Fruit fly (Drosophila melanogaster) whole organism, embryonic: Measurements from ENCODE around the gene CG43138.

Source experiments
- Atf6 ChIP-seq: fragments of 200-800 bp; sonication (Bioruptor generic); IDR thresholded peaks from 2 replicates; pipeline ENCODE4 v1.3.6; 2022; ENCODE audit warnings: missing biosample characterization, missing genetic modification characterization
- B-H1 ChIP-seq: fragments of 200-800 bp; sonication (Bioruptor generic); IDR thresholded peaks from 3 replicates; pipeline ENCODE4 v1.3.6; 2022; ENCODE audit warnings: missing biosample characterization, missing genetic modification characterization
- BEAF-32 ChIP-seq: fragments of 200-800 bp; sonication (Bioruptor generic); optimal IDR thresholded peaks from 3 replicates; lab custom pipeline; 2017; ENCODE audit warnings: missing biosample characterization, missing genetic modification characterization, mild to moderate bottlenecking, moderate library complexity, missing genetic modification reagents
- CG10366 ChIP-seq: fragments of 200-800 bp; sonication (Bioruptor generic); IDR thresholded peaks from 2 replicates; pipeline ENCODE4 v1.3.6; 2022; ENCODE audit warnings: missing biosample characterization, missing genetic modification characterization
- CG10565 ChIP-seq: fragments of 200-800 bp; sonication (Bioruptor generic); optimal IDR thresholded peaks from 3 replicates; lab custom pipeline; 2016; ENCODE audit warnings: missing biosample characterization, mild to moderate bottlenecking, missing genetic modification characterization
- CG12071 ChIP-seq: fragments of 200-800 bp; sonication (Bioruptor generic); optimal IDR thresholded peaks from 3 replicates; lab custom pipeline; 2018; ENCODE audit warnings: missing biosample characterization, mild to moderate bottlenecking, missing genetic modification characterization
- CG12659 ChIP-seq: fragments of 200-800 bp; sonication (Bioruptor generic); optimal IDR thresholded peaks from 3 replicates; lab custom pipeline; 2017; ENCODE audit warnings: mild to moderate bottlenecking, missing biosample characterization, missing genetic modification reagents, missing genetic modification characterization
- CG13287 ChIP-seq: fragments of 200-800 bp; sonication (Bioruptor generic); IDR thresholded peaks from 2 replicates; pipeline ENCODE4 v1.3.6; 2022; ENCODE audit warnings: missing biosample characterization, missing genetic modification characterization; ENCODE audit not compliant: partially characterized antibody
- CG13894 ChIP-seq: fragments of 200-800 bp; sonication (Bioruptor generic); optimal IDR thresholded peaks from 3 replicates; lab custom pipeline; 2018; ENCODE audit warnings: missing biosample characterization, mild to moderate bottlenecking, missing genetic modification characterization, moderate library complexity
- CG1792 ChIP-seq: fragments of 200-800 bp; sonication (Bioruptor generic); optimal IDR thresholded peaks from 2 replicates; lab custom pipeline; 2016; ENCODE audit warnings: missing biosample characterization, missing genetic modification characterization
- CG1832 ChIP-seq: fragments of 200-800 bp; sonication (Bioruptor generic); optimal IDR thresholded peaks from 2 replicates; lab custom pipeline; 2017; ENCODE audit warnings: missing biosample characterization, mild to moderate bottlenecking, missing genetic modification characterization, inconsistent platforms
- CG18619 ChIP-seq: fragments of 200-800 bp; sonication (Bioruptor generic); optimal IDR thresholded peaks from 3 replicates; lab custom pipeline; 2017; ENCODE audit warnings: missing biosample characterization, mild to moderate bottlenecking, missing genetic modification characterization
- CG2116 ChIP-seq: fragments of 200-800 bp; sonication (Bioruptor generic); optimal IDR thresholded peaks from 3 replicates; lab custom pipeline; 2018; ENCODE audit warnings: missing biosample characterization, mild to moderate bottlenecking, missing genetic modification characterization
- CG2120 ChIP-seq: fragments of 200-800 bp; sonication (Bioruptor generic); optimal IDR thresholded peaks from 3 replicates; lab custom pipeline; 2016; ENCODE audit warnings: missing biosample characterization, missing genetic modification characterization
- CG30431 ChIP-seq: fragments of 200-800 bp; sonication (Bioruptor generic); optimal IDR thresholded peaks from 2 replicates; lab custom pipeline; 2017; ENCODE audit warnings: missing biosample characterization, missing genetic modification characterization
- CG34422 ChIP-seq: fragments of 200-800 bp; sonication (Bioruptor generic); IDR thresholded peaks from 3 replicates; pipeline ENCODE4 v1.3.6; 2022; ENCODE audit warnings: missing biosample characterization, missing genetic modification characterization
- CG43689 ChIP-seq: fragments of 200-800 bp; sonication (Bioruptor generic); IDR thresholded peaks from 2 replicates; pipeline ENCODE4 v1.3.6; 2022; ENCODE audit warnings: missing biosample characterization, missing genetic modification characterization
- CG6254 ChIP-seq: fragments of 200-800 bp; sonication (Bioruptor generic); optimal IDR thresholded peaks from 3 replicates; lab custom pipeline; 2017; ENCODE audit warnings: mild to moderate bottlenecking, missing biosample characterization, missing genetic modification reagents, missing genetic modification characterization
- CG6689 ChIP-seq: fragments of 200-800 bp; sonication (Bioruptor generic); IDR thresholded peaks from 2 replicates; pipeline ENCODE4 v1.3.6; 2022; ENCODE audit warnings: missing biosample characterization, missing genetic modification characterization
- CG6791 ChIP-seq: fragments of 200-800 bp; sonication (Bioruptor generic); IDR thresholded peaks from 3 replicates; pipeline ENCODE4 v1.3.6; 2022; ENCODE audit warnings: missing biosample characterization, missing genetic modification characterization; ENCODE audit not compliant: partially characterized antibody
- CG7928 ChIP-seq: fragments of 200-800 bp; sonication (Bioruptor generic); optimal IDR thresholded peaks from 2 replicates; lab custom pipeline; 2017; ENCODE audit warnings: missing biosample characterization, mild to moderate bottlenecking, missing genetic modification characterization
- CG8089 ChIP-seq: fragments of 200-800 bp; sonication (Bioruptor generic); optimal IDR thresholded peaks from 3 replicates; lab custom pipeline; 2016; ENCODE audit warnings: missing biosample characterization, missing genetic modification characterization
- CG8478 ChIP-seq: fragments of >200 bp; optimal IDR thresholded peaks from 2 replicates; lab custom pipeline; 2018
- Chrac-16 ChIP-seq: fragments of 200-800 bp; sonication (Bioruptor generic); optimal IDR thresholded peaks from 3 replicates; lab custom pipeline; 2016; ENCODE audit warnings: missing biosample characterization, missing genetic modification characterization
- D19A ChIP-seq: fragments of 200-800 bp; optimal IDR thresholded peaks from 3 replicates; lab custom pipeline; 2019; ENCODE audit warnings: missing biosample characterization, mild to moderate bottlenecking, missing genetic modification characterization, moderate library complexity
- Dad ChIP-seq: fragments of 200-800 bp; sonication (Bioruptor generic); optimal IDR thresholded peaks from 3 replicates; lab custom pipeline; 2016; ENCODE audit warnings: missing biosample characterization, missing genetic modification characterization
- Deaf1 ChIP-seq: fragments of 200-800 bp; optimal IDR thresholded peaks from 3 replicates; lab custom pipeline; 2019; ENCODE audit warnings: missing biosample characterization, mild to moderate bottlenecking, missing genetic modification characterization, moderate library complexity
- Ets97D ChIP-seq: fragments of 200-800 bp; sonication (Bioruptor generic); optimal IDR thresholded peaks from 3 replicates; lab custom pipeline; 2016; ENCODE audit warnings: missing biosample characterization, missing genetic modification characterization
- GATAe ChIP-seq: fragments of 200-800 bp; sonication (Bioruptor generic); conservative IDR thresholded peaks from 2 replicates; pipeline ENCODE4 v1.3.6; 2022; ENCODE audit warnings: missing biosample characterization, missing genetic modification characterization
- Gug ChIP-seq: fragments of 200-800 bp; sonication (Bioruptor generic); IDR thresholded peaks from 4 replicates; pipeline ENCODE4 v1.3.6; 2022; ENCODE audit warnings: missing biosample characterization, missing genetic modification characterization
- Hmx ChIP-seq: fragments of 200-800 bp; sonication (Bioruptor generic); optimal IDR thresholded peaks from 2 replicates; lab custom pipeline; 2016; ENCODE audit warnings: missing biosample characterization, missing genetic modification characterization
- Kr ChIP-seq: fragments of 200-800 bp; sonication (Bioruptor generic); optimal IDR thresholded peaks from 2 replicates; lab custom pipeline; 2017; ENCODE audit warnings: missing biosample characterization, mild to moderate bottlenecking, missing genetic modification characterization
- MESR4 ChIP-seq: fragments of 200-800 bp; sonication (Bioruptor generic); optimal IDR thresholded peaks from 2 replicates; lab custom pipeline; 2018; ENCODE audit warnings: missing biosample characterization, mild to moderate bottlenecking, missing genetic modification characterization, moderate library complexity
- NFAT ChIP-seq: fragments of 200-800 bp; sonication (Bioruptor generic); IDR thresholded peaks from 2 replicates; pipeline ENCODE4 v1.3.6; 2022; ENCODE audit warnings: missing biosample characterization, missing genetic modification characterization
- Nf-YA ChIP-seq: fragments of 200-800 bp; sonication (Bioruptor generic); IDR thresholded peaks from 2 replicates; pipeline ENCODE4 v1.3.6; 2022; ENCODE audit warnings: missing biosample characterization, missing genetic modification characterization
- NfI ChIP-seq: fragments of 200-800 bp; sonication (Bioruptor generic); optimal IDR thresholded peaks from 3 replicates; lab custom pipeline; 2018; ENCODE audit warnings: missing biosample characterization, mild to moderate bottlenecking, missing genetic modification characterization, moderate library complexity
- ato ChIP-seq: fragments of 200-800 bp; sonication (Bioruptor generic); IDR thresholded peaks from 2 replicates; pipeline ENCODE4 v1.3.6; 2022; ENCODE audit warnings: missing biosample characterization, missing genetic modification characterization; ENCODE audit not compliant: partially characterized antibody
- caup ChIP-seq: fragments of 200-800 bp; sonication (Bioruptor generic); optimal IDR thresholded peaks from 3 replicates; lab custom pipeline; 2017; ENCODE audit warnings: missing biosample characterization, mild to moderate bottlenecking, missing genetic modification characterization, moderate library complexity; ENCODE audit not compliant: severe bottlenecking
- crc ChIP-seq: fragments of 200-800 bp; sonication (Bioruptor generic); optimal IDR thresholded peaks from 2 replicates; lab custom pipeline; 2016; ENCODE audit warnings: missing biosample characterization, missing genetic modification characterization
- croc ChIP-seq: fragments of 200-800 bp; sonication (Bioruptor generic); conservative IDR thresholded peaks from 3 replicates; pipeline ENCODE4 v1.3.6; 2022; ENCODE audit warnings: missing biosample characterization, missing genetic modification characterization
- dmrt11E ChIP-seq: fragments of 200-800 bp; sonication (Bioruptor generic); optimal IDR thresholded peaks from 3 replicates; lab custom pipeline; 2018; ENCODE audit warnings: missing biosample characterization, mild to moderate bottlenecking, missing genetic modification characterization, moderate library complexity
- en ChIP-seq: fragments of 200-800 bp; sonication (Bioruptor generic); optimal IDR thresholded peaks from 2 replicates; lab custom pipeline; 2016; ENCODE audit warnings: missing biosample characterization, missing genetic modification characterization
- ewg ChIP-seq: fragments of 200-800 bp; sonication (Bioruptor generic); optimal IDR thresholded peaks from 3 replicates; lab custom pipeline; 2017; ENCODE audit warnings: mild to moderate bottlenecking, missing biosample characterization, missing genetic modification reagents, missing genetic modification characterization
- fd102C ChIP-seq: fragments of 200-800 bp; sonication (Bioruptor generic); optimal IDR thresholded peaks from 2 replicates; lab custom pipeline; 2018; ENCODE audit warnings: missing biosample characterization, mild to moderate bottlenecking, missing genetic modification characterization, moderate library complexity
- her ChIP-seq: fragments of 200-800 bp; sonication (Bioruptor generic); optimal IDR thresholded peaks from 2 replicates; lab custom pipeline; 2016; ENCODE audit warnings: missing biosample characterization, missing genetic modification characterization
- hkb ChIP-seq, 2 experiments: fragments of 200-800 bp in 1 of 2; fragments of >200 bp in 1 of 2; sonication (Bioruptor generic) in 1 of 2; IDR thresholded peaks in 1 of 2; optimal IDR thresholded peaks in 1 of 2; 2 replicates each; pipeline versions ENCODE4 v1.3.6 to Lab custom; 2017 to 2022; ENCODE audit warnings: missing biosample characterization in 1 of 2, missing genetic modification characterization in 1 of 2
- run ChIP-seq: fragments of 200-800 bp; sonication (Bioruptor generic); optimal IDR thresholded peaks from 3 replicates; lab custom pipeline; 2018; ENCODE audit warnings: missing biosample characterization, mild to moderate bottlenecking, missing genetic modification characterization
- salm ChIP-seq: fragments of 200-800 bp; sonication (Bioruptor generic); optimal IDR thresholded peaks from 2 replicates; lab custom pipeline; 2018; ENCODE audit warnings: missing biosample characterization, mild to moderate bottlenecking, missing genetic modification characterization
- sc ChIP-seq, 3 experiments: fragments of >200 bp in 2 of 3; fragments of 200-800 bp in 1 of 3; sonication (Bioruptor generic) in 1 of 3; optimal IDR thresholded peaks; 2 replicates in 2 of 3; 3 replicates in 1 of 3; lab custom pipeline; 2017; ENCODE audit warnings: mild to moderate bottlenecking in 1 of 3, missing biosample characterization in 1 of 3, missing genetic modification characterization in 1 of 3, missing genetic modification reagents in 1 of 3
- unc-4 ChIP-seq: fragments of 200-800 bp; sonication (Bioruptor generic); IDR thresholded peaks from 2 replicates; pipeline ENCODE4 v1.3.6; 2022; ENCODE audit warnings: missing biosample characterization, missing genetic modification characterization; ENCODE audit not compliant: partially characterized antibody

The CG43138 gene

DNA sequence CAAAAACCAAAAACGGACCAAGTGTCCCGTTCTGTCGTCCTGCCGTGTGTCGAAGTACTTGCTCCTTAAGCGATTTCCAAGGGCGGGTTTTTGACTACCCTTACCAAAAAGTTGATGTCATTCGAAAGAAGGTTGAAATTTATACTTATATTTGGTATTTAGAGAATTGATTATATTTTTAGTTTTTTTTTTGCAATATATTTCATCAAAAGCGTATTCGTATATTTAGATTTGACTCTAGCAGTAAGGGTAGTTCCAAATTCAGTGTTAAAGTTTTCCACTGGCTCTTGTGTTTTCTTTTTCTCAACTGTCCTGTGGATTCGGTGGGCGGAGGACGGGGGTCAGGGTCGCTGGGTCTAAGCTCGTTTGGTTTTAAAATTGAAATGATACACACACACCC lies 22.6 kb downstream of the CG43138 start (continued):
- TF ChIP-seq CG8478 (lab: Kevin White, UChicago) (no peak), CG2116 (no peak), her (no peak), Deaf1 (tag; lab: Kevin White, UChicago) (no peak), salm (tag; lab: Kevin White, UChicago) (no peak), fd102C (GFP tag; lab: Kevin White, UChicago) (no peak), CG1832 (GFP tag; lab: Kevin White, UChicago) (no peak), CG7928 (GFP tag; lab: Kevin White, UChicago) (no peak), NFAT (GFP tag; lab: Robert Waterston, UW) (no peak), Kr (GFP tag; lab: Kevin White, UChicago) (no peak), ato (GFP tag; lab: Robert Waterston, UW) (no peak), unc-4 (GFP tag; lab: Robert Waterston, UW) (no peak), CG2120 (GFP tag; lab: Kevin White, UChicago) (peak; percentile 6), CG13287 (GFP tag; lab: Robert Waterston, UW) (no peak), CG10366 (GFP tag; lab: Robert Waterston, UW) (peak; percentile 36; the same call in 1 of the 2 replicates), CG43689 (GFP tag; lab: Robert Waterston, UW) (no peak), CG13894 (peak; percentile 0), CG18619 (GFP tag; lab: Kevin White, UChicago) (no peak), D19A (tag; lab: Kevin White, UChicago) (peak; percentile 93), Hmx (GFP tag; lab: Kevin White, UChicago) (no peak), NfI (GFP tag; lab: Kevin White, UChicago) (no peak), croc (GFP tag; lab: Robert Waterston, UW) (no peak), ewg (GFP tag; lab: Kevin White, UChicago) (no peak), hkb (optimal IDR thresholded peaks at IDR 0.05; lab: Kevin White, UChicago) (no peak), hkb (GFP tag; IDR thresholded peaks at IDR 0.05; lab: Robert Waterston, UW) (0 out of 2 replicates have a peak, but pooled peaks have one; percentile 40), CG10565 (no peak), CG12071 (no peak), run (tag; lab: Kevin White, UChicago) (no peak), en (GFP tag; lab: Kevin White, UChicago) (no peak), BEAF-32 (GFP tag; lab: Kevin White, UChicago) (no peak), Chrac-16 (no peak), Gug (GFP tag; lab: Robert Waterston, UW) (no peak), CG6254 (no peak), Dad (GFP tag; lab: Kevin White, UChicago) (no peak), crc (no peak), dmrt11E (tag; lab: Kevin White, UChicago) (peak; percentile 7), B-H1 (no peak; the same call in 2 of the 3 replicates), sc (optimal IDR thresholded peaks at IDR 0.05; lab: Kevin White, UChicago) (no peak), sc (GFP tag; optimal IDR thresholded peaks at IDR 0.05; lab: Kevin White, UChicago) (no peak), caup (GFP tag; lab: Kevin White, UChicago) (no peak), CG12659 (GFP tag; lab: Kevin White, UChicago) (no peak), CG6689 (GFP tag; lab: Robert Waterston, UW) (peak; percentile 48), Nf-YA (GFP tag; lab: Robert Waterston, UW) (no peak), Ets97D (GFP tag; lab: Kevin White, UChicago) (no peak), CG34422 (GFP tag; lab: Robert Waterston, UW) (0 out of 3 replicates have a peak, but pooled peaks have one; percentile 32), Atf6 (no peak), GATAe (GFP tag; lab: Robert Waterston, UW) (no peak), MESR4 (no peak), CG1792 (GFP tag; lab: Kevin White, UChicago) (no peak), CG30431 (GFP tag; lab: Kevin White, UChicago) (no peak), CG8089 (no peak), CG6791 (GFP tag; lab: Robert Waterston, UW) (no peak)
